Fruit fly (Drosophila melanogaster): ENCODE measurements around the gene CG1113.

The CG1113 gene

dm6 chr3R:5232197-5232607 is 20.8 kb upstream of the CG1113 start, which contains the start of the genes Kat60 and Mms19 (continued):
- TF ChIP-seq CrebB (tag; optimal IDR thresholded peaks at IDR 0.05) (peak; percentile 6), CG31365 (tag; optimal IDR thresholded peaks at IDR 0.05) (no peak), Tbp (GFP tag; optimal IDR thresholded peaks at IDR 0.05) (peak; percentile 14), D19A (tag; optimal IDR thresholded peaks at IDR 0.05) (no peak), Hr39 (optimal IDR thresholded peaks at IDR 0.05) (no peak), ind (GFP tag; optimal IDR thresholded peaks at IDR 0.05) (peak; percentile 73), PHDP (tag; optimal IDR thresholded peaks at IDR 0.05) (no peak), Six4 (GFP tag; optimal IDR thresholded peaks at IDR 0.05) (no peak), CG6689 (GFP tag; IDR thresholded peaks at IDR 0.05) (peak; percentile 80), CG11093 (GFP tag; IDR thresholded peaks at IDR 0.05) (peak; percentile 52; the same call in 1 of the 3 replicates), corto (GFP tag; optimal IDR thresholded peaks at IDR 0.05) (no peak), D (optimal IDR thresholded peaks at IDR 0.05) (no peak), D (GFP tag; optimal IDR thresholded peaks at IDR 0.05) (no peak), gro (GFP tag; optimal IDR thresholded peaks at IDR 0.05) (peak; percentile 29), hth (optimal IDR thresholded peaks at IDR 0.05) (no peak), B-H1 (GFP tag; IDR thresholded peaks at IDR 0.05) (peak; percentile 53), Sox100B (GFP tag; optimal IDR thresholded peaks at IDR 0.05) (no peak), ftz-f1 (GFP tag; optimal IDR thresholded peaks at IDR 0.05) (no peak), CG6654 (GFP tag; optimal IDR thresholded peaks at IDR 0.05) (no peak), Sin3A (optimal IDR thresholded peaks at IDR 0.05) (peak; percentile 100), sob (GFP tag; IDR thresholded peaks at IDR 0.05) (peak; percentile 81), Trl (optimal IDR thresholded peaks at IDR 0.05) (no peak), Trl (GFP tag; optimal IDR thresholded peaks at IDR 0.05) (peak; percentile 66), Fer2 (tag; optimal IDR thresholded peaks at IDR 0.05) (peak; percentile 20), CG18599 (GFP tag; optimal IDR thresholded peaks at IDR 0.05) (peak; percentile 62), CG13894 (tag; optimal IDR thresholded peaks at IDR 0.05) (no peak), hbn (GFP tag; IDR thresholded peaks at IDR 0.05; ENCODE audit: partially characterized antibody) (peak; percentile 90), sna (GFP tag; IDR thresholded peaks at IDR 0.05; ENCODE audit: partially characterized antibody) (peak; percentile 90), gfzf (GFP tag; optimal IDR thresholded peaks at IDR 0.05) (peak; percentile 25), salm (tag; optimal IDR thresholded peaks at IDR 0.05) (no peak), fd96Cb (tag; optimal IDR thresholded peaks at IDR 0.05) (peak; percentile 12), CG10267 (tag; optimal IDR thresholded peaks at IDR 0.05) (peak; percentile 76), NK7.1 (GFP tag; optimal IDR thresholded peaks at IDR 0.05) (no peak), HLH3B (GFP tag; IDR thresholded peaks at IDR 0.05) (peak; percentile 39; the same call in 1 of the 2 replicates), tx (GFP tag; optimal IDR thresholded peaks at IDR 0.05) (peak; percentile 60), CG2129 (GFP tag; IDR thresholded peaks at IDR 0.05; ENCODE audit: partially characterized antibody) (peak; percentile 88), pb (GFP tag; optimal IDR thresholded peaks at IDR 0.05) (peak; percentile 36), Poxn (GFP tag; IDR thresholded peaks at IDR 0.05) (no peak; the same call in 1 of the 2 replicates), HmgD (GFP tag; optimal IDR thresholded peaks at IDR 0.05) (peak; percentile 2), CG4707 (GFP tag; optimal IDR thresholded peaks at IDR 0.05) (no peak), CG12236 (GFP tag; optimal IDR thresholded peaks at IDR 0.05) (no peak), YL-1 (GFP tag; optimal IDR thresholded peaks at IDR 0.05) (peak; percentile 77), pzg (GFP tag; optimal IDR thresholded peaks at IDR 0.05) (peak; percentile 88), CG10979 (tag; optimal IDR thresholded peaks at IDR 0.05) (peak; percentile 36), croc (GFP tag; conservative IDR thresholded peaks at IDR 0.05) (peak; percentile 27; the same call in 2 of the 3 replicates), eyg (GFP tag; optimal IDR thresholded peaks at IDR 0.05) (peak; percentile 19), knrl (GFP tag; IDR thresholded peaks at IDR 0.05; ENCODE audit: partially characterized antibody) (peak; percentile 98), CG33213 (GFP tag; optimal IDR thresholded peaks at IDR 0.05) (peak; percentile 56), CG31441 (GFP tag; IDR thresholded peaks at IDR 0.05) (no peak), CG14965 (GFP tag; optimal IDR thresholded peaks at IDR 0.05; ENCODE audit: borderline replicate concordance) (no peak), pan (optimal IDR thresholded peaks at IDR 0.05) (no peak), pan (GFP tag; optimal IDR thresholded peaks at IDR 0.05 in 1 of 2, IDR thresholded peaks at IDR 0.05 in 1 of 2) (peak in 1 of 2 experiments; percentile 69), onecut (GFP tag; IDR thresholded peaks at IDR 0.05) (0 out of 2 replicates have a peak, but pooled peaks have one; percentile 17)

All from whole organism, embryonic.